Fruit fly (Drosophila melanogaster) whole organism, embryonic: ENCODE results near the gene CG14229.

ENCODE experiments used
- Aef1 ChIP-seq: fragments of 200-800 bp; sonication (Bioruptor generic); IDR thresholded peaks from 3 replicates; pipeline ENCODE4 v1.3.6; 2022; ENCODE audit warnings: missing biosample characterization, missing genetic modification characterization
- Atf-2 ChIP-seq: fragments of 200-800 bp; sonication (Bioruptor generic); optimal IDR thresholded peaks from 2 replicates; lab custom pipeline; 2016; ENCODE audit warnings: missing biosample characterization, missing genetic modification characterization
- BtbVII ChIP-seq: fragments of 200-800 bp; sonication (Bioruptor generic); optimal IDR thresholded peaks from 3 replicates; lab custom pipeline; 2017; ENCODE audit warnings: missing biosample characterization, mild to moderate bottlenecking, missing genetic modification characterization
- CG10267 ChIP-seq: fragments of 200-800 bp; sonication (Bioruptor generic); optimal IDR thresholded peaks from 2 replicates; lab custom pipeline; 2018; ENCODE audit warnings: missing biosample characterization, mild to moderate bottlenecking, missing genetic modification characterization, moderate library complexity
- CG10366 ChIP-seq: fragments of 200-800 bp; sonication (Bioruptor generic); IDR thresholded peaks from 2 replicates; pipeline ENCODE4 v1.3.6; 2022; ENCODE audit warnings: missing biosample characterization, missing genetic modification characterization
- CG11504 ChIP-seq: fragments of 200-800 bp; sonication (Bioruptor generic); optimal IDR thresholded peaks from 3 replicates; lab custom pipeline; 2019; ENCODE audit warnings: missing biosample characterization, mild to moderate bottlenecking, missing genetic modification characterization, moderate library complexity
- CG13123 ChIP-seq: fragments of 200-800 bp; sonication (Bioruptor generic); optimal IDR thresholded peaks from 2 replicates; lab custom pipeline; 2016; ENCODE audit warnings: missing biosample characterization, missing genetic modification characterization
- CG13624 ChIP-seq: fragments of 200-800 bp; sonication (Bioruptor generic); optimal IDR thresholded peaks from 2 replicates; lab custom pipeline; 2016; ENCODE audit warnings: missing biosample characterization, missing genetic modification characterization
- CG13894 ChIP-seq: fragments of 200-800 bp; sonication (Bioruptor generic); optimal IDR thresholded peaks from 3 replicates; lab custom pipeline; 2018; ENCODE audit warnings: missing biosample characterization, mild to moderate bottlenecking, missing genetic modification characterization, moderate library complexity
- CG1529 ChIP-seq: fragments of 200-800 bp; sonication (Bioruptor generic); optimal IDR thresholded peaks from 3 replicates; lab custom pipeline; 2018; ENCODE audit warnings: missing biosample characterization, missing genetic modification characterization
- CG16779 ChIP-seq: fragments of 200-800 bp; sonication (Bioruptor generic); IDR thresholded peaks from 2 replicates; pipeline ENCODE4 v1.3.6; 2022; ENCODE audit warnings: missing biosample characterization, missing genetic modification characterization
- CG17361 ChIP-seq: fragments of 200-800 bp; sonication (Bioruptor generic); IDR thresholded peaks from 3 replicates; pipeline ENCODE4 v1.3.6; 2022; ENCODE audit warnings: missing biosample characterization, missing genetic modification characterization
- CG17612 ChIP-seq: fragments of 200-800 bp; sonication (Bioruptor generic); IDR thresholded peaks from 2 replicates; pipeline ENCODE4 v1.3.6; 2022; ENCODE audit warnings: missing biosample characterization, missing genetic modification characterization
- CG3065 ChIP-seq: fragments of 200-800 bp; sonication (Bioruptor generic); optimal IDR thresholded peaks from 2 replicates; lab custom pipeline; 2016; ENCODE audit warnings: missing biosample characterization, missing genetic modification characterization
- CG33213 ChIP-seq: fragments of 200-800 bp; sonication (Bioruptor generic); optimal IDR thresholded peaks from 3 replicates; lab custom pipeline; 2016; ENCODE audit warnings: missing biosample characterization, missing genetic modification characterization
- CG3407 ChIP-seq: fragments of 200-800 bp; sonication (Bioruptor generic); optimal IDR thresholded peaks from 2 replicates; lab custom pipeline; 2018; ENCODE audit warnings: missing biosample characterization, mild to moderate bottlenecking, missing genetic modification characterization
- CG4707 ChIP-seq: fragments of 200-800 bp; sonication (Bioruptor generic); optimal IDR thresholded peaks from 2 replicates; lab custom pipeline; 2018; ENCODE audit warnings: missing biosample characterization, mild to moderate bottlenecking, missing genetic modification characterization, moderate library complexity
- CG6254 ChIP-seq: fragments of 200-800 bp; sonication (Bioruptor generic); optimal IDR thresholded peaks from 3 replicates; lab custom pipeline; 2017; ENCODE audit warnings: mild to moderate bottlenecking, missing biosample characterization, missing genetic modification reagents, missing genetic modification characterization
- CG7556 ChIP-seq: fragments of 200-800 bp; sonication (Bioruptor generic); optimal IDR thresholded peaks from 2 replicates; lab custom pipeline; 2017; ENCODE audit warnings: missing biosample characterization, mild to moderate bottlenecking, missing genetic modification characterization
- CG7963 ChIP-seq: fragments of 200-800 bp; sonication (Bioruptor generic); IDR thresholded peaks from 3 replicates; pipeline ENCODE4 v1.3.6; 2022; ENCODE audit warnings: missing biosample characterization, missing genetic modification characterization; ENCODE audit not compliant: partially characterized antibody
- CG9727 ChIP-seq: fragments of 200-800 bp; sonication (Bioruptor generic); optimal IDR thresholded peaks from 3 replicates; lab custom pipeline; 2017; ENCODE audit warnings: missing biosample characterization, mild to moderate bottlenecking, missing genetic modification characterization
- CG9932 ChIP-seq: fragments of 200-800 bp; sonication (Bioruptor generic); IDR thresholded peaks from 2 replicates; pipeline ENCODE4 v1.3.6; 2022; ENCODE audit warnings: missing biosample characterization, missing genetic modification characterization
- Dad ChIP-seq: fragments of 200-800 bp; sonication (Bioruptor generic); optimal IDR thresholded peaks from 3 replicates; lab custom pipeline; 2016; ENCODE audit warnings: missing biosample characterization, missing genetic modification characterization
- Doc2 ChIP-seq: fragments of 200-800 bp; sonication (Bioruptor generic); IDR thresholded peaks from 2 replicates; pipeline ENCODE4 v1.3.6; 2022; ENCODE audit warnings: missing biosample characterization, missing genetic modification characterization
- Eip74EF ChIP-seq, 2 experiments: fragments of 200-800 bp in 1 of 2; fragments of >200 bp in 1 of 2; sonication (Bioruptor generic) in 1 of 2; optimal IDR thresholded peaks; 2 replicates each; lab custom pipeline; 2017 to 2019; ENCODE audit warnings: missing biosample characterization in 2 of 2, missing genetic modification characterization in 2 of 2, mild to moderate bottlenecking in 1 of 2, moderate library complexity in 1 of 2
- Fer2 ChIP-seq: fragments of 200-800 bp; sonication (Bioruptor generic); optimal IDR thresholded peaks from 2 replicates; lab custom pipeline; 2018; ENCODE audit warnings: missing biosample characterization, mild to moderate bottlenecking, missing genetic modification characterization, moderate library complexity
- Mrtf ChIP-seq: fragments of 200-800 bp; sonication (Bioruptor generic); IDR thresholded peaks from 3 replicates; pipeline ENCODE4 v1.3.6; 2022; ENCODE audit warnings: missing biosample characterization, missing genetic modification characterization
- Neu2 ChIP-seq: fragments of 200-800 bp; sonication (Bioruptor generic); optimal IDR thresholded peaks from 3 replicates; lab custom pipeline; 2016; ENCODE audit warnings: missing biosample characterization, missing genetic modification characterization, borderline replicate concordance
- NfI ChIP-seq: fragments of 200-800 bp; sonication (Bioruptor generic); optimal IDR thresholded peaks from 3 replicates; lab custom pipeline; 2018; ENCODE audit warnings: missing biosample characterization, mild to moderate bottlenecking, missing genetic modification characterization, moderate library complexity
- Ptx1 ChIP-seq: fragments of 200-800 bp; sonication (Bioruptor generic); IDR thresholded peaks from 2 replicates; pipeline ENCODE4 v1.3.6; 2022; ENCODE audit warnings: missing biosample characterization, missing genetic modification characterization
- Rx ChIP-seq: fragments of 200-800 bp; sonication (Bioruptor generic); IDR thresholded peaks from 2 replicates; pipeline ENCODE4 v1.3.6; 2022; ENCODE audit warnings: missing biosample characterization, missing genetic modification characterization
- al ChIP-seq: fragments of 200-800 bp; sonication (Bioruptor generic); IDR thresholded peaks from 2 replicates; pipeline ENCODE4 v1.3.6; 2022; ENCODE audit warnings: missing biosample characterization, missing genetic modification characterization
- amos ChIP-seq: fragments of 200-800 bp; sonication (Bioruptor generic); IDR thresholded peaks from 2 replicates; pipeline ENCODE4 v1.3.6; 2022; ENCODE audit warnings: missing biosample characterization, missing genetic modification characterization; ENCODE audit not compliant: partially characterized antibody
- bsh ChIP-seq, 2 experiments: fragments of 200-800 bp; sonication (Bioruptor generic); optimal IDR thresholded peaks; 2 replicates each; lab custom pipeline; 2017 to 2018; ENCODE audit warnings: mild to moderate bottlenecking in 2 of 2, missing biosample characterization in 2 of 2, missing genetic modification characterization in 2 of 2, moderate library complexity in 1 of 2
- ci ChIP-seq: fragments of 200-800 bp; sonication (Bioruptor generic); IDR thresholded peaks from 3 replicates; pipeline ENCODE4 v1.3.6; 2022; ENCODE audit warnings: missing biosample characterization, missing genetic modification characterization
- emc ChIP-seq: fragments of 200-800 bp; sonication (Bioruptor generic); optimal IDR thresholded peaks from 2 replicates; lab custom pipeline; 2016; ENCODE audit warnings: missing biosample characterization, missing genetic modification characterization
- fu2 ChIP-seq: fragments of 200-800 bp; sonication (Bioruptor generic); optimal IDR thresholded peaks from 2 replicates; lab custom pipeline; 2016; ENCODE audit warnings: missing biosample characterization, missing genetic modification characterization
- hbn ChIP-seq: fragments of 200-800 bp; sonication (Bioruptor generic); IDR thresholded peaks from 2 replicates; pipeline ENCODE4 v1.3.6; 2022; ENCODE audit warnings: missing biosample characterization, missing genetic modification characterization; ENCODE audit not compliant: partially characterized antibody
- hkb ChIP-seq, 2 experiments: fragments of 200-800 bp in 1 of 2; fragments of >200 bp in 1 of 2; sonication (Bioruptor generic) in 1 of 2; IDR thresholded peaks in 1 of 2; optimal IDR thresholded peaks in 1 of 2; 2 replicates each; pipeline versions ENCODE4 v1.3.6 to Lab custom; 2017 to 2022; ENCODE audit warnings: missing biosample characterization in 1 of 2, missing genetic modification characterization in 1 of 2
- jumu ChIP-seq: fragments of 200-800 bp; sonication (Bioruptor generic); optimal IDR thresholded peaks from 3 replicates; lab custom pipeline; 2016; ENCODE audit warnings: missing biosample characterization, missing genetic modification characterization
- kay ChIP-seq: fragments of 200-800 bp; sonication (Bioruptor generic); optimal IDR thresholded peaks from 2 replicates; lab custom pipeline; 2016; ENCODE audit warnings: missing biosample characterization, missing genetic modification characterization
- mld ChIP-seq: fragments of 200-800 bp; sonication (Bioruptor generic); IDR thresholded peaks from 3 replicates; pipeline ENCODE4 v1.3.6; 2022; ENCODE audit warnings: missing biosample characterization, missing genetic modification characterization; ENCODE audit not compliant: partially characterized antibody
- pnt ChIP-seq: fragments of 200-800 bp; sonication (Bioruptor generic); optimal IDR thresholded peaks from 3 replicates; lab custom pipeline; 2016; ENCODE audit warnings: missing biosample characterization, missing genetic modification characterization
- repo ChIP-seq: fragments of 200-800 bp; sonication (Bioruptor generic); optimal IDR thresholded peaks from 2 replicates; lab custom pipeline; 2016; ENCODE audit warnings: missing biosample characterization, missing genetic modification characterization
- row ChIP-seq: fragments of 200-800 bp; sonication (Bioruptor generic); IDR thresholded peaks from 3 replicates; pipeline ENCODE4 v1.3.6; 2022; ENCODE audit warnings: missing biosample characterization, missing genetic modification characterization
- tap ChIP-seq: fragments of 200-800 bp; optimal IDR thresholded peaks from 3 replicates; lab custom pipeline; 2019; ENCODE audit warnings: missing biosample characterization, mild to moderate bottlenecking, missing genetic modification characterization, moderate library complexity
- tll ChIP-seq, 2 experiments: fragments of 200-800 bp in 1 of 2; fragments of >200 bp in 1 of 2; sonication (Bioruptor generic) in 1 of 2; optimal IDR thresholded peaks; 2 replicates each; lab custom pipeline; 2017 to 2019; ENCODE audit warnings: missing biosample characterization in 2 of 2, missing genetic modification characterization in 2 of 2, mild to moderate bottlenecking in 1 of 2, moderate library complexity in 1 of 2
- vfl ChIP-seq: fragments of 200-800 bp; sonication (Bioruptor generic); optimal IDR thresholded peaks from 2 replicates; lab custom pipeline; 2016; ENCODE audit warnings: missing biosample characterization, missing genetic modification characterization
- wek ChIP-seq: fragments of 200-800 bp; sonication (Bioruptor generic); optimal IDR thresholded peaks from 3 replicates; lab custom pipeline; 2018; ENCODE audit warnings: missing biosample characterization, mild to moderate bottlenecking, missing genetic modification characterization, moderate library complexity

CG14229 gene

DNA sequence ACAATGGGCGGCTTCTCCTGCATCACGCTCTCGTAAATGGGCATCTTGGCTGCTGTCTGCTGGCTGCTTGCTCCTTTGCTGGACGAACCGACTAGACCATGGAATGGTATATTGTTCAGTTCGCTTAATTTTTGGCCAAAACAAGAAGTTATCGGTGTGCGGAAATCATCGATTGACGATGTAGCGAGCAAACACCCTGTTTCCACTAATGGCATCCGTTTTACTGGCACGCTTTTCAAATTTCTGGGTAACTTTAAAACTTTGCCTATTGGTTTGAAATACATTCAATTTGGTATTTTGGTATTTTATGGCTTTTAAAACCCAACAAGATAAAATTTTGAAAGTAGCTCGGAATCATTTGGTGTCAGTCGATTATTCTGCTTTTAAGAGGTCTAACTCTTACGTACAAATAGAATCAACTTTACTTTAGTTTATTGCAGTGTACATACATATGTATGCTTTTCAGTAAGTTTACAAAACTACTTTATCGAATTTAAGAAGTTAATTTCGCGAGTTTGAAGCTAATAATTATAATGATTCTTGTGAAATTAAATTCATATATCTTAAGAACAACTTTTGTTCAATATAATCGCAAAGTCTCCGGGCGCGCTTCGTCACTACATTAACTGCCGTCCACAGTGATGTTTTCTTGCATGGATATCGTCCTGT lies 49.0 kb downstream of the CG14229 start, which contains the start of gene Arp10 (continued):
- TF ChIP-seq wek (GFP tag; lab: Kevin White, UChicago) (no peak), CG16779 (no peak), row (GFP tag; lab: Robert Waterston, UW) (peak; percentile 77), CG9727 (GFP tag; lab: Kevin White, UChicago) (peak; percentile 18), Mrtf (GFP tag; lab: Robert Waterston, UW) (no peak), CG3407 (no peak), CG6254 (GFP tag; lab: Kevin White, UChicago) (no peak), Aef1 (GFP tag; lab: Robert Waterston, UW) (no peak), hkb (optimal IDR thresholded peaks at IDR 0.05; lab: Kevin White, UChicago) (no peak), hkb (GFP tag; IDR thresholded peaks at IDR 0.05; lab: Robert Waterston, UW) (no peak), CG9932 (GFP tag; lab: Robert Waterston, UW) (peak; percentile 37; the same call in 1 of the 2 replicates), CG4707 (GFP tag; lab: Kevin White, UChicago) (no peak), CG33213 (no peak), NfI (GFP tag; lab: Kevin White, UChicago) (no peak), bsh (GFP tag; optimal IDR thresholded peaks at IDR 0.05; lab: Kevin White, UChicago) (peak in 1 of 2 experiments; percentile 2), pnt (GFP tag; lab: Kevin White, UChicago) (no peak), Doc2 (GFP tag; lab: Robert Waterston, UW) (no peak), tap (no peak), CG13894 (tag; lab: Kevin White, UChicago) (no peak), CG17361 (GFP tag; lab: Robert Waterston, UW) (0 out of 3 replicates have a peak, but pooled peaks have one; percentile 35), CG13123 (GFP tag; lab: Kevin White, UChicago) (no peak), Rx (GFP tag; lab: Robert Waterston, UW) (no peak), tll (GFP tag; optimal IDR thresholded peaks at IDR 0.05; lab: Kevin White, UChicago) (no peak), BtbVII (GFP tag; lab: Kevin White, UChicago) (no peak), CG17612 (GFP tag; lab: Robert Waterston, UW) (no peak), Ptx1 (GFP tag; lab: Robert Waterston, UW) (peak; percentile 17; the same call in 1 of the 2 replicates), ci (GFP tag; lab: Robert Waterston, UW) (no peak), al (GFP tag; lab: Robert Waterston, UW) (no peak), CG3065 (GFP tag; lab: Kevin White, UChicago) (no peak), CG1529 (GFP tag; lab: Kevin White, UChicago) (no peak), fu2 (GFP tag; lab: Kevin White, UChicago) (no peak), Dad (GFP tag; lab: Kevin White, UChicago) (no peak), repo (no peak), emc (GFP tag; lab: Kevin White, UChicago) (no peak), CG11504 (tag; lab: Kevin White, UChicago) (no peak), hbn (GFP tag; lab: Robert Waterston, UW) (0 out of 2 replicates have a peak, but pooled peaks have one; percentile 31), Neu2 (GFP tag; lab: Kevin White, UChicago) (no peak), CG10267 (peak; percentile 26), Eip74EF (GFP tag; optimal IDR thresholded peaks at IDR 0.05; lab: Kevin White, UChicago) (no peak), amos (GFP tag; lab: Robert Waterston, UW) (peak; percentile 44; the same call in 1 of the 2 replicates), vfl (no peak), CG7963 (no peak), mld (GFP tag; lab: Robert Waterston, UW) (no peak), CG13624 (GFP tag; lab: Kevin White, UChicago) (no peak), Atf-2 (GFP tag; lab: Kevin White, UChicago) (no peak), kay (GFP tag; lab: Kevin White, UChicago) (no peak), jumu (no peak), Fer2 (tag; lab: Kevin White, UChicago) (no peak), CG7556 (GFP tag; lab: Kevin White, UChicago) (no peak), CG10366 (GFP tag; lab: Robert Waterston, UW) (no peak)
